Worm (Caenorhabditis elegans): ENCODE measurements around the gene C28H8.5.

ce11 chrIII:5853240-5853639 is 30.9 kb upstream of the C28H8.5 start, which contains the start of gene ddx-23:
- TF ChIP-seq him-1 (tag; optimal IDR thresholded peaks at IDR 0.05) (no peak), W03F9.2 (tag; optimal IDR thresholded peaks at IDR 0.05) (peak; percentile 1), dao-5 (tag; optimal IDR thresholded peaks at IDR 0.05) (no peak)
